Worm (Caenorhabditis elegans) whole organism, L4 larva: ENCODE measurements around the gene nhr-206.

Source experiments
- D1046.2 ChIP-seq: fragments of 200-800 bp; sonication (Bioruptor generic); IDR thresholded peaks from 2 replicates; pipeline ENCODE4 v1.3.6; 2022; ENCODE audit warnings: missing genetic modification characterization, missing compliant biosample characterization
- F49E8.2 ChIP-seq: sonication (generic microtip); optimal IDR thresholded peaks from 2 replicates; lab custom pipeline; 2016; ENCODE audit warnings: missing compliant biosample characterization, mild to moderate bottlenecking, missing genetic modification characterization, borderline replicate concordance
- Y75B8A.6 ChIP-seq: fragments of 200-800 bp; sonication (Bioruptor generic); IDR thresholded peaks from 2 replicates; pipeline ENCODE4 v1.3.6; 2022; ENCODE audit warnings: missing genetic modification reagents, missing genetic modification characterization, missing compliant biosample characterization
- aha-1 ChIP-seq: fragments of 150-350 bp; peaks from one replicate; lab custom pipeline; 2014; ENCODE audit warnings: missing biosample characterization, missing genetic modification characterization
- aly-2 ChIP-seq: sonication (generic microtip); optimal IDR thresholded peaks from 2 replicates; lab custom pipeline; 2018; ENCODE audit warnings: missing biosample characterization, missing genetic modification characterization
- arid-1 ChIP-seq: fragments of 200-800 bp; sonication (Bioruptor generic); conservative IDR thresholded peaks from 2 replicates; pipeline ENCODE4 v1.3.6; 2022; ENCODE audit warnings: missing genetic modification reagents, missing genetic modification characterization, missing compliant biosample characterization
- attf-4 ChIP-seq: sonication (generic microtip); optimal IDR thresholded peaks from 3 replicates; lab custom pipeline; 2017; ENCODE audit warnings: missing biosample characterization, missing genetic modification characterization
- ceh-28 ChIP-seq: fragments of 150-350 bp; optimal IDR thresholded peaks from 2 replicates; lab custom pipeline; 2014; ENCODE audit warnings: missing biosample characterization, missing genetic modification reagents, missing genetic modification characterization
- ceh-82 ChIP-seq: sonication (generic microtip); optimal IDR thresholded peaks from 2 replicates; lab custom pipeline; 2017; ENCODE audit warnings: missing biosample characterization, missing genetic modification characterization
- ces-1 ChIP-seq: fragments of 150-350 bp; sonication (generic microtip); optimal IDR thresholded peaks from 4 replicates; lab custom pipeline; 2014; ENCODE audit warnings: missing biosample characterization, missing genetic modification reagents, missing genetic modification characterization
- cey-2 ChIP-seq: sonication (generic microtip); optimal IDR thresholded peaks from 3 replicates; lab custom pipeline; 2017; ENCODE audit warnings: missing genetic modification characterization, mild to moderate bottlenecking, missing compliant biosample characterization, antibody characterized with exemption, borderline replicate concordance; ENCODE audit not compliant: insufficient read depth
- daf-16 ChIP-seq, 3 experiments: sonication (generic microtip); optimal IDR thresholded peaks; 2 replicates each; lab custom pipeline; 2016 to 2017; ENCODE audit warnings: missing genetic modification characterization in 3 of 3, missing genetic modification reagents in 3 of 3, mild to moderate bottlenecking in 2 of 3, missing compliant biosample characterization in 2 of 3, missing biosample characterization in 1 of 3, moderate library complexity in 1 of 3
- daf-19 ChIP-seq: fragments of 200-800 bp; sonication (Bioruptor generic); conservative IDR thresholded peaks from 2 replicates; pipeline ENCODE4 v1.3.6; 2022; ENCODE audit warnings: missing genetic modification characterization, missing compliant biosample characterization
- dpl-1 ChIP-seq: fragments of 150-350 bp; optimal IDR thresholded peaks from 2 replicates; lab custom pipeline; 2014; ENCODE audit warnings: missing biosample characterization, missing genetic modification reagents, missing genetic modification characterization
- duxl-1 ChIP-seq: sonication (generic microtip); optimal IDR thresholded peaks from 2 replicates; lab custom pipeline; 2016; ENCODE audit warnings: mild to moderate bottlenecking, missing genetic modification characterization, moderate library complexity, missing compliant biosample characterization; ENCODE audit not compliant: poor library complexity
- egl-27 ChIP-seq: sonication (generic microtip); optimal IDR thresholded peaks from 3 replicates; lab custom pipeline; 2017; ENCODE audit warnings: missing biosample characterization, missing genetic modification reagents, missing genetic modification characterization
- egl-43 ChIP-seq: fragments of 200-800 bp; sonication (Bioruptor generic); IDR thresholded peaks from 2 replicates; pipeline ENCODE4 v1.3.6; 2022; ENCODE audit warnings: missing genetic modification reagents, missing genetic modification characterization, missing compliant biosample characterization
- hif-1 ChIP-seq, 2 experiments: sonication (generic microtip); optimal IDR thresholded peaks; 2 replicates each; lab custom pipeline; 2016 to 2017; ENCODE audit warnings: missing compliant biosample characterization in 2 of 2, missing genetic modification characterization in 2 of 2, missing genetic modification reagents in 2 of 2, missing genotype in 2 of 2, mild to moderate bottlenecking in 1 of 2
- hlh-11 ChIP-seq: fragments of 200-800 bp; sonication (Bioruptor generic); optimal IDR thresholded peaks from 2 replicates; lab custom pipeline; 2018; ENCODE audit warnings: mild to moderate bottlenecking, missing genetic modification characterization, missing compliant biosample characterization
- jun-1 ChIP-seq: fragments of 150-350 bp; optimal IDR thresholded peaks from 2 replicates; lab custom pipeline; 2014; ENCODE audit warnings: missing biosample characterization, missing genetic modification reagents, missing genetic modification characterization
- lin-13 ChIP-seq: fragments of 150-350 bp; optimal IDR thresholded peaks from 2 replicates; lab custom pipeline; 2014; ENCODE audit warnings: missing biosample characterization, missing genetic modification reagents, missing genetic modification characterization
- lin-29 ChIP-seq: fragments of 200-800 bp; sonication (Bioruptor generic); IDR thresholded peaks from 2 replicates; pipeline ENCODE4 v1.3.6; 2022; ENCODE audit warnings: missing genetic modification reagents, missing genetic modification characterization, missing compliant biosample characterization
- lin-38 ChIP-seq: fragments of 200-800 bp; sonication (Bioruptor generic); IDR thresholded peaks from 2 replicates; pipeline ENCODE4 v1.3.6; 2022; ENCODE audit warnings: missing genetic modification reagents, missing genetic modification characterization, missing compliant biosample characterization
- lir-3 ChIP-seq: sonication (generic microtip); optimal IDR thresholded peaks from 2 replicates; lab custom pipeline; 2016; ENCODE audit warnings: mild to moderate bottlenecking, missing genetic modification characterization, missing compliant biosample characterization
- madf-5 ChIP-seq, 2 experiments: fragments of 200-800 bp; sonication (Bioruptor generic); IDR thresholded peaks; 2 replicates each; pipeline ENCODE4 v1.3.6; 2022; ENCODE audit warnings: missing compliant biosample characterization in 2 of 2, missing genetic modification characterization in 2 of 2
- mdl-1 ChIP-seq, 2 experiments: fragments of 150-350 bp in 1 of 2; sonication (generic microtip) in 1 of 2; optimal IDR thresholded peaks; 2 replicates each; lab custom pipeline; 2014 to 2017; ENCODE audit warnings: missing biosample characterization in 2 of 2, missing genetic modification characterization in 2 of 2
- nhr-102 ChIP-seq: sonication (generic microtip); optimal IDR thresholded peaks from 2 replicates; lab custom pipeline; 2016; ENCODE audit warnings: mild to moderate bottlenecking, missing genetic modification characterization, moderate library complexity, missing compliant biosample characterization
- nhr-11 ChIP-seq: fragments of 150-350 bp; optimal IDR thresholded peaks from 2 replicates; lab custom pipeline; 2014; ENCODE audit warnings: missing biosample characterization, missing genetic modification characterization
- nhr-111 ChIP-seq: fragments of 200-800 bp; sonication (Bioruptor generic); optimal IDR thresholded peaks from 2 replicates; lab custom pipeline; 2018; ENCODE audit warnings: mild to moderate bottlenecking, missing genetic modification characterization, missing compliant biosample characterization
- nhr-237 ChIP-seq: sonication (generic microtip); optimal IDR thresholded peaks from 2 replicates; lab custom pipeline; 2017; ENCODE audit warnings: missing biosample characterization, missing genetic modification characterization
- nhr-25 ChIP-seq: sonication (generic microtip); optimal IDR thresholded peaks from 2 replicates; lab custom pipeline; 2017; ENCODE audit warnings: missing genetic modification characterization, mild to moderate bottlenecking, missing compliant biosample characterization, antibody characterized with exemption, moderate library complexity, borderline replicate concordance; ENCODE audit not compliant: insufficient read depth
- nhr-28 ChIP-seq: fragments of 150-350 bp; optimal IDR thresholded peaks from 2 replicates; lab custom pipeline; 2014; ENCODE audit warnings: missing biosample characterization, missing genetic modification characterization
- nhr-42 ChIP-seq: fragments of 200-800 bp; sonication (Bioruptor generic); IDR thresholded peaks from 2 replicates; pipeline ENCODE4 v1.3.6; 2022; ENCODE audit warnings: missing genetic modification characterization, missing compliant biosample characterization
- nhr-48 ChIP-seq: sonication (generic microtip); optimal IDR thresholded peaks from 2 replicates; lab custom pipeline; 2016; ENCODE audit warnings: mild to moderate bottlenecking, missing genetic modification characterization, missing compliant biosample characterization
- nhr-6 ChIP-seq: fragments of 150-350 bp; optimal IDR thresholded peaks from 2 replicates; lab custom pipeline; 2014; ENCODE audit warnings: missing biosample characterization, missing genetic modification characterization
- nhr-77 ChIP-seq: fragments of 150-350 bp; optimal IDR thresholded peaks from 2 replicates; lab custom pipeline; 2014; ENCODE audit warnings: missing biosample characterization, missing genetic modification characterization
- pha-4 ChIP-seq, 2 experiments: fragments of 150-350 bp in 1 of 2; fragments of 200-800 bp in 1 of 2; sonication (Bioruptor generic) in 1 of 2; IDR thresholded peaks in 1 of 2; optimal IDR thresholded peaks in 1 of 2; 2 replicates each; pipeline versions ENCODE4 v1.3.6 to Lab custom; 2014 to 2022; ENCODE audit warnings: missing genetic modification characterization in 2 of 2, missing genetic modification reagents in 2 of 2, missing biosample characterization in 1 of 2, missing compliant biosample characterization in 1 of 2
- php-3 ChIP-seq: fragments of 200-800 bp; sonication (Bioruptor generic); IDR thresholded peaks from 2 replicates; pipeline ENCODE4 v1.3.6; 2022; ENCODE audit warnings: missing genetic modification reagents, missing genetic modification characterization, missing compliant biosample characterization
- pqm-1 ChIP-seq: sonication (generic microtip); optimal IDR thresholded peaks from 2 replicates; lab custom pipeline; 2017; ENCODE audit warnings: missing biosample characterization, missing genetic modification characterization
- rbr-2 ChIP-seq: sonication (generic microtip); optimal IDR thresholded peaks from 2 replicates; lab custom pipeline; 2016; ENCODE audit warnings: missing genotype, missing genetic modification characterization, missing compliant biosample characterization
- set-16 ChIP-seq: fragments of 200-800 bp; sonication (Bioruptor generic); IDR thresholded peaks from 2 replicates; pipeline ENCODE4 v1.3.6; 2022; ENCODE audit warnings: missing genetic modification reagents, missing genetic modification characterization, missing compliant biosample characterization
- snpc-1.2 ChIP-seq: fragments of 200-800 bp; sonication (Bioruptor generic); IDR thresholded peaks from 2 replicates; pipeline ENCODE4 v1.3.6; 2022; ENCODE audit warnings: missing genetic modification reagents, missing genetic modification characterization, missing compliant biosample characterization
- tag-97 ChIP-seq: fragments of 200-800 bp; sonication (Bioruptor generic); IDR thresholded peaks from 2 replicates; pipeline ENCODE4 v1.3.6; 2022; ENCODE audit warnings: missing genetic modification characterization, missing compliant biosample characterization
- unc-130 ChIP-seq: sonication (generic microtip); optimal IDR thresholded peaks from 2 replicates; lab custom pipeline; 2016; ENCODE audit warnings: missing genetic modification reagents, missing genetic modification characterization, missing compliant biosample characterization
- unc-62 ChIP-seq, 3 experiments: fragments of 150-350 bp in 1 of 3; sonication (generic microtip); optimal IDR thresholded peaks in 2 of 3; peaks in 1 of 3; 1 replicate in 1 of 3; 2 replicates in 2 of 3; lab custom pipeline; 2014 to 2017; ENCODE audit warnings: missing biosample characterization in 3 of 3, missing genetic modification characterization in 3 of 3, missing genetic modification reagents in 3 of 3, missing genotype in 1 of 3
- vab-7 ChIP-seq: fragments of 200-800 bp; sonication (Bioruptor generic); IDR thresholded peaks from 2 replicates; pipeline ENCODE4 v1.3.6; 2022; ENCODE audit warnings: missing genetic modification reagents, missing genetic modification characterization, missing compliant biosample characterization
- zfp-2 ChIP-seq: sonication (generic microtip); optimal IDR thresholded peaks from 2 replicates; lab custom pipeline; 2016; ENCODE audit warnings: mild to moderate bottlenecking, missing genetic modification characterization, missing compliant biosample characterization
- zip-11 ChIP-seq: fragments of 200-800 bp; sonication (Bioruptor generic); IDR thresholded peaks from 2 replicates; pipeline ENCODE4 v1.3.6; 2022; ENCODE audit warnings: missing genetic modification characterization, missing compliant biosample characterization
- ztf-11 ChIP-seq: fragments of 150-350 bp; optimal IDR thresholded peaks from 2 replicates; lab custom pipeline; 2014; ENCODE audit warnings: missing biosample characterization, missing genetic modification characterization
- ztf-7 ChIP-seq: fragments of 150-350 bp; optimal IDR thresholded peaks from 2 replicates; lab custom pipeline; 2014; ENCODE audit warnings: missing biosample characterization, missing genetic modification characterization

Gene nhr-206

ce11 chrV:12095865-12096264 lies 4.1 kb downstream of the nhr-206 start, which contains the start of gene nhr-207:
Gene nhr-207, plus strand, starts transcription at chrV:12096146.
- TF ChIP-seq duxl-1 (tag; lab: Kevin White, UChicago), result no peak
- TF ChIP-seq egl-43 (GFP tag; lab: Robert Waterston, UW), result no peak
- no peak for TF ChIP-seq lin-29 (GFP tag; lab: Robert Waterston, UW)
- peak; percentile 54 for TF ChIP-seq nhr-102 (tag; lab: Kevin White, UChicago)
- TF ChIP-seq snpc-1.2 (GFP tag; lab: Robert Waterston, UW), result no peak
- no peak for TF ChIP-seq nhr-237 (tag; lab: Kevin White, UChicago)
- TF ChIP-seq F49E8.2 (tag; lab: Kevin White, UChicago), result no peak
- TF ChIP-seq attf-4 (tag; lab: Kevin White, UChicago), result no peak
- no peak for TF ChIP-seq lin-38
- no peak for TF ChIP-seq rbr-2 (tag; lab: Kevin White, UChicago)
- TF ChIP-seq ztf-7 (tag; lab: Kevin White, UChicago), result no peak
- peak; percentile 95 for TF ChIP-seq nhr-28 (tag; lab: Kevin White, UChicago)
- TF ChIP-seq aha-1 (tag; lab: Kevin White, UChicago), result no peak
- no peak for TF ChIP-seq set-16 (GFP tag; lab: Robert Waterston, UW)
- peak in 1 of 2 experiments; percentile 71 for TF ChIP-seq mdl-1 (tag; optimal IDR thresholded peaks at IDR 0.05; lab: Kevin White, UChicago)
- no peak for TF ChIP-seq vab-7 (GFP tag; lab: Robert Waterston, UW)
- TF ChIP-seq dpl-1 (GFP tag; lab: Kevin White, UChicago), result no peak
- peak; percentile 85 for TF ChIP-seq nhr-6 (tag; lab: Kevin White, UChicago)
- no peak for TF ChIP-seq egl-27 (tag; lab: Kevin White, UChicago)
- no peak for TF ChIP-seq nhr-11 (tag; lab: Kevin White, UChicago)
- TF ChIP-seq php-3 (GFP tag; lab: Robert Waterston, UW), result no peak
- TF ChIP-seq zfp-2 (tag; lab: Kevin White, UChicago), result no peak
- TF ChIP-seq ces-1 (GFP tag; lab: Kevin White, UChicago), result no peak
- peak; percentile 20 for TF ChIP-seq nhr-77 (tag; lab: Kevin White, UChicago)
- TF ChIP-seq aly-2 (tag; lab: Kevin White, UChicago), result no peak
- no peak for TF ChIP-seq pha-4 (GFP tag; IDR thresholded peaks at IDR 0.05; lab: Robert Waterston, UW)
- TF ChIP-seq pha-4 (tag; optimal IDR thresholded peaks at IDR 0.05; lab: Kevin White, UChicago), result no peak
- TF ChIP-seq lir-3 (tag; lab: Kevin White, UChicago), result no peak
- no peak for TF ChIP-seq daf-16 (GFP tag; optimal IDR thresholded peaks at IDR 0.05; lab: Kevin White, UChicago)
- peak; percentile 51 for TF ChIP-seq daf-16 (tag; optimal IDR thresholded peaks at IDR 0.05; lab: Kevin White, UChicago)
- TF ChIP-seq nhr-111 (GFP tag; lab: Kevin White, UChicago), result no peak
- no peak for TF ChIP-seq cey-2
- TF ChIP-seq hlh-11 (tag; lab: Kevin White, UChicago), result peak; percentile 39
- no peak for TF ChIP-seq arid-1
- TF ChIP-seq ceh-82 (tag; lab: Kevin White, UChicago), result no peak
- TF ChIP-seq Y75B8A.6 (GFP tag; lab: Robert Waterston, UW), result no peak
- TF ChIP-seq hif-1 (tag; optimal IDR thresholded peaks at IDR 0.05; lab: Kevin White, UChicago), result no peak
- TF ChIP-seq ztf-11, result no peak
- TF ChIP-seq daf-19 (GFP tag; lab: Robert Waterston, UW), result no peak
- no peak for TF ChIP-seq tag-97 (GFP tag; lab: Robert Waterston, UW)
- no peak for TF ChIP-seq zip-11
- no peak for TF ChIP-seq nhr-25 (tag; lab: Kevin White, UChicago)
- no peak for TF ChIP-seq unc-62 (GFP tag; optimal IDR thresholded peaks at IDR 0.05 in 1 of 2; lab: Kevin White, UChicago)
- no peak for TF ChIP-seq unc-62 (tag; optimal IDR thresholded peaks at IDR 0.05; lab: Kevin White, UChicago)
- no peak for TF ChIP-seq nhr-48 (tag; lab: Kevin White, UChicago)
- no peak for TF ChIP-seq madf-5 (GFP tag; IDR thresholded peaks at IDR 0.05; lab: Robert Waterston, UW)
- TF ChIP-seq lin-13 (GFP tag; lab: Kevin White, UChicago), result no peak
- TF ChIP-seq nhr-42 (GFP tag; lab: Robert Waterston, UW), result no peak
- no peak for TF ChIP-seq unc-130 (GFP tag; lab: Kevin White, UChicago)
- TF ChIP-seq ceh-28 (tag; lab: Kevin White, UChicago), result no peak
- no peak for TF ChIP-seq jun-1 (tag; lab: Kevin White, UChicago)
- TF ChIP-seq pqm-1 (tag; lab: Kevin White, UChicago), result no peak
- TF ChIP-seq D1046.2, result no peak
